Worm (Caenorhabditis elegans) whole organism, late embryonic: ENCODE results near the gene clec-175.

Experiments
- C08G9.2 ChIP-seq: sonication (generic microtip); optimal IDR thresholded peaks from 2 replicates; lab custom pipeline; 2016; ENCODE audit warnings: mild to moderate bottlenecking, missing genetic modification characterization, moderate library complexity, missing compliant biosample characterization
- C38D4.7 ChIP-seq: fragments of 200-800 bp; sonication (Bioruptor generic); optimal IDR thresholded peaks from 2 replicates; lab custom pipeline; 2018; ENCODE audit warnings: mild to moderate bottlenecking, missing genetic modification characterization, moderate library complexity, missing compliant biosample characterization
- F13H6.1 ChIP-seq: sonication (generic microtip); optimal IDR thresholded peaks from 2 replicates; lab custom pipeline; 2016; ENCODE audit warnings: missing genetic modification characterization, missing compliant biosample characterization
- K02D7.2 ChIP-seq: sonication (generic microtip); optimal IDR thresholded peaks from 2 replicates; lab custom pipeline; 2017; ENCODE audit warnings: mild to moderate bottlenecking, missing genetic modification characterization, missing compliant biosample characterization
- K09A11.1 ChIP-seq: sonication (generic microtip); optimal IDR thresholded peaks from 2 replicates; lab custom pipeline; 2017; ENCODE audit warnings: antibody characterized with exemption, mild to moderate bottlenecking, missing genetic modification characterization, missing compliant biosample characterization; ENCODE audit not compliant: insufficient read depth
- ahr-1 ChIP-seq: sonication (generic microtip); optimal IDR thresholded peaks from 2 replicates; lab custom pipeline; 2016; ENCODE audit warnings: missing genetic modification characterization, missing compliant biosample characterization
- ama-1 ChIP-seq: fragments of 150-350 bp; optimal IDR thresholded peaks from 2 replicates; lab custom pipeline; 2014
- ceh-14 ChIP-seq: sonication (generic microtip); optimal IDR thresholded peaks from 2 replicates; lab custom pipeline; 2016; ENCODE audit warnings: missing genotype, missing genetic modification characterization, missing compliant biosample characterization
- ceh-18 ChIP-seq: sonication (generic microtip); optimal IDR thresholded peaks from 2 replicates; lab custom pipeline; 2016; ENCODE audit warnings: missing genetic modification characterization, missing compliant biosample characterization
- ceh-2 ChIP-seq: sonication (generic microtip); optimal IDR thresholded peaks from 2 replicates; lab custom pipeline; 2016; ENCODE audit warnings: missing genotype, missing genetic modification characterization, missing compliant biosample characterization
- ceh-22 ChIP-seq: sonication (generic microtip); optimal IDR thresholded peaks from 2 replicates; lab custom pipeline; 2017; ENCODE audit warnings: missing biosample characterization, missing genetic modification characterization
- ceh-24 ChIP-seq: sonication (generic microtip); optimal IDR thresholded peaks from 2 replicates; lab custom pipeline; 2016; ENCODE audit warnings: mild to moderate bottlenecking, missing genetic modification characterization, missing compliant biosample characterization
- ceh-30 ChIP-seq: fragments of 150-350 bp; optimal IDR thresholded peaks from 2 replicates; lab custom pipeline; 2014; ENCODE audit warnings: missing biosample characterization, missing genetic modification characterization
- ceh-31 ChIP-seq: sonication (generic microtip); optimal IDR thresholded peaks from 2 replicates; lab custom pipeline; 2016; ENCODE audit warnings: missing genetic modification characterization, missing compliant biosample characterization
- ceh-34 ChIP-seq: sonication (generic microtip); optimal IDR thresholded peaks from 2 replicates; lab custom pipeline; 2016; ENCODE audit warnings: mild to moderate bottlenecking, missing genetic modification characterization, missing compliant biosample characterization
- ceh-6 ChIP-seq: fragments of 200-800 bp; sonication (Bioruptor generic); optimal IDR thresholded peaks from 2 replicates; lab custom pipeline; 2018; ENCODE audit warnings: mild to moderate bottlenecking, missing genetic modification characterization, missing compliant biosample characterization
- che-1 ChIP-seq: sonication (generic microtip); optimal IDR thresholded peaks from 2 replicates; lab custom pipeline; 2016; ENCODE audit warnings: mild to moderate bottlenecking, missing genetic modification characterization, missing compliant biosample characterization
- dmd-4 ChIP-seq: sonication (generic microtip); optimal IDR thresholded peaks from 2 replicates; lab custom pipeline; 2016; ENCODE audit warnings: borderline replicate concordance, missing genetic modification characterization, missing compliant biosample characterization
- dve-1 ChIP-seq: sonication (generic microtip); optimal IDR thresholded peaks from 2 replicates; lab custom pipeline; 2017; ENCODE audit warnings: antibody characterized with exemption, mild to moderate bottlenecking, missing genetic modification characterization, missing compliant biosample characterization
- elt-2 ChIP-seq: sonication (generic microtip); optimal IDR thresholded peaks from 2 replicates; lab custom pipeline; 2016; ENCODE audit warnings: missing genetic modification reagents, missing genetic modification characterization, missing compliant biosample characterization
- ets-4 ChIP-seq: sonication (generic microtip); optimal IDR thresholded peaks from 2 replicates; lab custom pipeline; 2016; ENCODE audit warnings: missing genetic modification characterization, missing compliant biosample characterization
- eyg-1 ChIP-seq: sonication (generic microtip); optimal IDR thresholded peaks from 2 replicates; lab custom pipeline; 2016; ENCODE audit warnings: missing genotype, missing genetic modification characterization, missing compliant biosample characterization
- fkh-6 ChIP-seq: sonication (generic microtip); optimal IDR thresholded peaks from 2 replicates; lab custom pipeline; 2016; ENCODE audit warnings: missing genetic modification characterization, missing compliant biosample characterization
- hlh-13 ChIP-seq: fragments of 200-800 bp; sonication (Bioruptor generic); optimal IDR thresholded peaks from 2 replicates; lab custom pipeline; 2018; ENCODE audit warnings: mild to moderate bottlenecking, missing genetic modification characterization, missing compliant biosample characterization
- hlh-15 ChIP-seq: sonication (generic microtip); optimal IDR thresholded peaks from 2 replicates; lab custom pipeline; 2016; ENCODE audit warnings: missing genetic modification characterization, missing compliant biosample characterization
- hlh-8 ChIP-seq: sonication (generic microtip); optimal IDR thresholded peaks from 2 replicates; lab custom pipeline; 2016; ENCODE audit warnings: missing genotype, missing genetic modification characterization, missing compliant biosample characterization
- lin-11 ChIP-seq: fragments of 200-800 bp; sonication (Bioruptor generic); optimal IDR thresholded peaks from 2 replicates; lab custom pipeline; 2018; ENCODE audit warnings: mild to moderate bottlenecking, missing genetic modification characterization, missing compliant biosample characterization
- madf-2 ChIP-seq: sonication (generic microtip); optimal IDR thresholded peaks from 2 replicates; lab custom pipeline; 2017; ENCODE audit warnings: missing genetic modification characterization, missing compliant biosample characterization
- mec-3 ChIP-seq: sonication (generic microtip); optimal IDR thresholded peaks from 2 replicates; lab custom pipeline; 2016; ENCODE audit warnings: borderline replicate concordance, missing genetic modification characterization, missing compliant biosample characterization
- nfya-1 ChIP-seq: sonication (generic microtip); optimal IDR thresholded peaks from 2 replicates; lab custom pipeline; 2017; ENCODE audit warnings: missing genetic modification characterization, mild to moderate bottlenecking, missing compliant biosample characterization, antibody characterized with exemption, moderate library complexity
- nhr-11 ChIP-seq: fragments of 150-350 bp; optimal IDR thresholded peaks from 2 replicates; lab custom pipeline; 2014; ENCODE audit warnings: missing biosample characterization, missing genetic modification characterization
- odd-2 ChIP-seq: sonication (generic microtip); optimal IDR thresholded peaks from 2 replicates; lab custom pipeline; 2017; ENCODE audit warnings: antibody characterized with exemption, mild to moderate bottlenecking, missing genetic modification characterization, missing compliant biosample characterization
- pag-3 ChIP-seq: sonication (generic microtip); optimal IDR thresholded peaks from 2 replicates; lab custom pipeline; 2016; ENCODE audit warnings: missing compliant biosample characterization, missing genetic modification characterization, borderline replicate concordance
- pat-9 ChIP-seq: fragments of 200-800 bp; sonication (Bioruptor generic); optimal IDR thresholded peaks from 2 replicates; lab custom pipeline; 2018; ENCODE audit warnings: mild to moderate bottlenecking, missing genetic modification characterization, moderate library complexity, missing compliant biosample characterization
- pha-4 ChIP-seq: fragments of 150-350 bp; optimal IDR thresholded peaks from 2 replicates; lab custom pipeline; 2018; ENCODE audit warnings: missing biosample characterization, missing genetic modification reagents, missing genetic modification characterization
- pros-1 ChIP-seq: fragments of 150-350 bp; optimal IDR thresholded peaks from 2 replicates; lab custom pipeline; 2014; ENCODE audit warnings: missing biosample characterization, missing genetic modification reagents, missing genetic modification characterization
- ref-2 ChIP-seq: sonication (generic microtip); optimal IDR thresholded peaks from 2 replicates; lab custom pipeline; 2016; ENCODE audit warnings: missing genetic modification characterization, missing compliant biosample characterization
- sox-4 ChIP-seq: sonication (generic microtip); optimal IDR thresholded peaks from 2 replicates; lab custom pipeline; 2017; ENCODE audit warnings: mild to moderate bottlenecking, missing genetic modification characterization, inconsistent platforms, missing compliant biosample characterization
- ttx-3 ChIP-seq: sonication (generic microtip); optimal IDR thresholded peaks from 2 replicates; lab custom pipeline; 2016; ENCODE audit warnings: missing genetic modification reagents, missing genetic modification characterization, missing compliant biosample characterization
- unc-42 ChIP-seq: sonication (generic microtip); optimal IDR thresholded peaks from 2 replicates; lab custom pipeline; 2016; ENCODE audit warnings: missing genotype, missing genetic modification characterization, missing compliant biosample characterization
- unc-55 ChIP-seq: sonication (generic microtip); optimal IDR thresholded peaks from 2 replicates; lab custom pipeline; 2017; ENCODE audit warnings: missing biosample characterization, missing genetic modification reagents, missing genetic modification characterization
- unc-86 ChIP-seq: sonication (generic microtip); optimal IDR thresholded peaks from 2 replicates; lab custom pipeline; 2016; ENCODE audit warnings: missing genetic modification characterization, missing compliant biosample characterization
- ztf-16 ChIP-seq: sonication (generic microtip); optimal IDR thresholded peaks from 2 replicates; lab custom pipeline; 2017; ENCODE audit warnings: missing genetic modification characterization, missing compliant biosample characterization

Gene clec-175

ce11 chrIV:4406054-4406539, 16.0 kb upstream of the clec-175 start (continued):
- peak; percentile 33 for TF ChIP-seq nfya-1
- TF ChIP-seq ets-4 (tag; lab: Kevin White, UChicago) = no peak
- TF ChIP-seq unc-42 (tag; lab: Kevin White, UChicago) = peak; percentile 90
- no peak for TF ChIP-seq lin-11 (tag; lab: Kevin White, UChicago)
- no peak for TF ChIP-seq nhr-11
- no peak for TF ChIP-seq ceh-30 (tag; lab: Kevin White, UChicago)
- no peak for TF ChIP-seq ceh-22 (tag; lab: Kevin White, UChicago)
- no peak for TF ChIP-seq pha-4 (tag; lab: Kevin White, UChicago)
- no peak for TF ChIP-seq hlh-15
- no peak for TF ChIP-seq dve-1 (tag; lab: Kevin White, UChicago)
- TF ChIP-seq dmd-4 (tag; lab: Kevin White, UChicago) = no peak
- TF ChIP-seq pag-3 (tag; lab: Kevin White, UChicago) = no peak

ce11 chrIV:4407055-4407461, 15.1 kb upstream of the clec-175 start:
- no peak for TF ChIP-seq ama-1 (lab: Kevin White, UChicago)
- no peak for TF ChIP-seq pat-9 (tag; lab: Kevin White, UChicago)
- TF ChIP-seq unc-42 (tag; lab: Kevin White, UChicago) = no peak
- TF ChIP-seq unc-55 (GFP tag; lab: Kevin White, UChicago) = no peak
- TF ChIP-seq nfya-1 = peak; percentile 65
- TF ChIP-seq odd-2 (tag; lab: Kevin White, UChicago) = no peak
- no peak for TF ChIP-seq ttx-3 (tag; lab: Kevin White, UChicago)
- TF ChIP-seq ceh-24 (tag; lab: Kevin White, UChicago) = no peak
- TF ChIP-seq ceh-2 (tag; lab: Kevin White, UChicago) = no peak
- TF ChIP-seq pros-1 (tag; lab: Kevin White, UChicago) = peak; percentile 1
- TF ChIP-seq ceh-14 (tag; lab: Kevin White, UChicago) = no peak
- peak; percentile 13 for TF ChIP-seq ceh-34 (tag; lab: Kevin White, UChicago)
- no peak for TF ChIP-seq ceh-31 (tag; lab: Kevin White, UChicago)
- no peak for TF ChIP-seq ztf-16
- TF ChIP-seq K09A11.1 = peak; percentile 4
- TF ChIP-seq ceh-6 (GFP tag; lab: Kevin White, UChicago) = no peak
- TF ChIP-seq ceh-18 (tag; lab: Kevin White, UChicago) = peak; percentile 65
- no peak for TF ChIP-seq mec-3 (tag; lab: Kevin White, UChicago)
- TF ChIP-seq ref-2 (tag; lab: Kevin White, UChicago) = peak; percentile 22
- TF ChIP-seq che-1 (tag; lab: Kevin White, UChicago) = no peak
- TF ChIP-seq hlh-15 = no peak
- no peak for TF ChIP-seq madf-2
- no peak for TF ChIP-seq hlh-8
- TF ChIP-seq sox-4 (tag; lab: Kevin White, UChicago) = no peak
- TF ChIP-seq F13H6.1 (tag; lab: Kevin White, UChicago) = no peak
- TF ChIP-seq dve-1 (tag; lab: Kevin White, UChicago) = peak; percentile 7
- no peak for TF ChIP-seq pha-4 (tag; lab: Kevin White, UChicago)
- TF ChIP-seq fkh-6 (tag; lab: Kevin White, UChicago) = no peak
- no peak for TF ChIP-seq hlh-13
- peak; percentile 5 for TF ChIP-seq C38D4.7 (GFP tag; lab: Kevin White, UChicago)
- no peak for TF ChIP-seq K02D7.2 (tag; lab: Kevin White, UChicago)
- TF ChIP-seq ahr-1 = no peak
- no peak for TF ChIP-seq eyg-1 (tag; lab: Kevin White, UChicago)
- TF ChIP-seq elt-2 (tag; lab: Kevin White, UChicago) = peak; percentile 32
- TF ChIP-seq unc-86 (tag; lab: Kevin White, UChicago) = no peak
- no peak for TF ChIP-seq C08G9.2 (tag; lab: Kevin White, UChicago)
